Fruit fly (Drosophila melanogaster) whole organism, embryonic: ENCODE data around the gene CG16985.

Experiments
- ATbp ChIP-seq: fragments of 200-800 bp; sonication (Bioruptor generic); optimal IDR thresholded peaks from 2 replicates; lab custom pipeline; 2017; ENCODE audit warnings: missing biosample characterization, mild to moderate bottlenecking, missing genetic modification characterization, missing genetic modification reagents
- CG10366 ChIP-seq: fragments of 200-800 bp; sonication (Bioruptor generic); IDR thresholded peaks from 2 replicates; pipeline ENCODE4 v1.3.6; 2022; ENCODE audit warnings: missing biosample characterization, missing genetic modification characterization
- CG11456 ChIP-seq: fragments of 200-800 bp; sonication (Bioruptor generic); IDR thresholded peaks from 3 replicates; pipeline ENCODE4 v1.3.6; 2022; ENCODE audit warnings: missing biosample characterization, missing genetic modification characterization
- CG11504 ChIP-seq: fragments of 200-800 bp; sonication (Bioruptor generic); optimal IDR thresholded peaks from 3 replicates; lab custom pipeline; 2019; ENCODE audit warnings: missing biosample characterization, mild to moderate bottlenecking, missing genetic modification characterization, moderate library complexity
- CG12299 ChIP-seq: fragments of 200-800 bp; sonication (Bioruptor generic); optimal IDR thresholded peaks from 2 replicates; lab custom pipeline; 2018; ENCODE audit warnings: missing biosample characterization, mild to moderate bottlenecking, missing genetic modification characterization
- CG1233 ChIP-seq: fragments of 200-800 bp; sonication (Bioruptor generic); optimal IDR thresholded peaks from 4 replicates; lab custom pipeline; 2018; ENCODE audit warnings: missing biosample characterization, mild to moderate bottlenecking, missing genetic modification characterization
- CG15601 ChIP-seq: fragments of 200-800 bp; sonication (Bioruptor generic); optimal IDR thresholded peaks from 3 replicates; lab custom pipeline; 2019; ENCODE audit warnings: missing biosample characterization, mild to moderate bottlenecking, missing genetic modification characterization, moderate library complexity
- CG17186 ChIP-seq: fragments of 200-800 bp; sonication (Bioruptor generic); optimal IDR thresholded peaks from 3 replicates; lab custom pipeline; 2017; ENCODE audit warnings: missing biosample characterization, missing genetic modification reagents, missing genetic modification characterization
- CG31365 ChIP-seq: fragments of 200-800 bp; sonication (Bioruptor generic); optimal IDR thresholded peaks from 2 replicates; lab custom pipeline; 2018; ENCODE audit warnings: missing biosample characterization, mild to moderate bottlenecking, missing genetic modification characterization
- CG3281 ChIP-seq: fragments of 200-800 bp; sonication (Bioruptor generic); optimal IDR thresholded peaks from 3 replicates; lab custom pipeline; 2017; ENCODE audit warnings: missing biosample characterization, mild to moderate bottlenecking, missing genetic modification characterization
- CG4730 ChIP-seq: fragments of 200-800 bp; sonication (Bioruptor generic); IDR thresholded peaks from 2 replicates; pipeline ENCODE4 v1.3.6; 2022; ENCODE audit warnings: missing biosample characterization, missing genetic modification characterization
- CG6254 ChIP-seq: fragments of 200-800 bp; sonication (Bioruptor generic); optimal IDR thresholded peaks from 3 replicates; lab custom pipeline; 2017; ENCODE audit warnings: mild to moderate bottlenecking, missing biosample characterization, missing genetic modification reagents, missing genetic modification characterization
- CG6791 ChIP-seq: fragments of 200-800 bp; sonication (Bioruptor generic); IDR thresholded peaks from 3 replicates; pipeline ENCODE4 v1.3.6; 2022; ENCODE audit warnings: missing biosample characterization, missing genetic modification characterization; ENCODE audit not compliant: partially characterized antibody
- D ChIP-seq, 2 experiments: fragments of 200-800 bp in 1 of 2; fragments of >200 bp in 1 of 2; sonication (Bioruptor generic) in 1 of 2; optimal IDR thresholded peaks; 2 replicates in 1 of 2; 3 replicates in 1 of 2; lab custom pipeline; 2017; ENCODE audit warnings: mild to moderate bottlenecking in 1 of 2, missing biosample characterization in 1 of 2, missing genetic modification characterization in 1 of 2, missing genetic modification reagents in 1 of 2
- Dp ChIP-seq: fragments of 200-800 bp; sonication (Bioruptor generic); optimal IDR thresholded peaks from 2 replicates; lab custom pipeline; 2018; ENCODE audit warnings: missing biosample characterization, mild to moderate bottlenecking, missing genetic modification characterization, moderate library complexity
- Ets97D ChIP-seq: fragments of 200-800 bp; sonication (Bioruptor generic); optimal IDR thresholded peaks from 3 replicates; lab custom pipeline; 2016; ENCODE audit warnings: missing biosample characterization, missing genetic modification characterization
- HHEX ChIP-seq: fragments of 200-800 bp; sonication (Bioruptor generic); optimal IDR thresholded peaks from 3 replicates; lab custom pipeline; 2017; ENCODE audit warnings: missing biosample characterization, mild to moderate bottlenecking, missing genetic modification characterization, missing genetic modification reagents
- Hmx ChIP-seq: fragments of 200-800 bp; sonication (Bioruptor generic); optimal IDR thresholded peaks from 2 replicates; lab custom pipeline; 2016; ENCODE audit warnings: missing biosample characterization, missing genetic modification characterization
- Hr3 ChIP-seq: fragments of 200-800 bp; sonication (Bioruptor generic); optimal IDR thresholded peaks from 3 replicates; lab custom pipeline; 2016; ENCODE audit warnings: missing biosample characterization, missing genetic modification characterization
- Jarid2 ChIP-seq: fragments of 200-800 bp; sonication (Bioruptor generic); optimal IDR thresholded peaks from 3 replicates; lab custom pipeline; 2017; ENCODE audit warnings: mild to moderate bottlenecking, missing biosample characterization, missing genetic modification reagents, missing genetic modification characterization
- Lim3 ChIP-seq: fragments of 200-800 bp; sonication (Bioruptor generic); IDR thresholded peaks from 2 replicates; pipeline ENCODE4 v1.3.6; 2022; ENCODE audit warnings: missing biosample characterization, missing genetic modification characterization
- Nf-YB ChIP-seq: fragments of 200-800 bp; sonication (Bioruptor generic); optimal IDR thresholded peaks from 3 replicates; lab custom pipeline; 2019; ENCODE audit warnings: missing biosample characterization, mild to moderate bottlenecking, missing genetic modification characterization, moderate library complexity
- Opbp ChIP-seq: fragments of 200-800 bp; sonication (Bioruptor generic); IDR thresholded peaks from 3 replicates; pipeline ENCODE4 v1.3.6; 2022; ENCODE audit warnings: missing biosample characterization, missing genetic modification characterization; ENCODE audit not compliant: partially characterized antibody
- TFAM ChIP-seq: fragments of 200-800 bp; sonication (Bioruptor generic); optimal IDR thresholded peaks from 2 replicates; lab custom pipeline; 2017; ENCODE audit warnings: missing biosample characterization, missing genetic modification characterization, inconsistent platforms
- Tbp ChIP-seq: fragments of >200 bp; optimal IDR thresholded peaks from 2 replicates; lab custom pipeline; 2018; ENCODE audit warnings: missing biosample characterization, missing genetic modification characterization
- Trl ChIP-seq, 3 experiments: fragments of >200 bp in 2 of 3; fragments of 200-800 bp in 1 of 3; sonication (Bioruptor generic) in 1 of 3; optimal IDR thresholded peaks; 2 replicates in 1 of 3; 3 replicates in 2 of 3; lab custom pipeline; 2016 to 2017; ENCODE audit warnings: missing biosample characterization in 1 of 3, missing genetic modification characterization in 1 of 3
- abd-A ChIP-seq: fragments of 200-800 bp; sonication (Bioruptor generic); optimal IDR thresholded peaks from 3 replicates; lab custom pipeline; 2019; ENCODE audit warnings: missing biosample characterization, mild to moderate bottlenecking, missing genetic modification characterization, moderate library complexity
- aop ChIP-seq: fragments of 200-800 bp; sonication (Bioruptor generic); IDR thresholded peaks from 2 replicates; pipeline ENCODE4 v1.3.6; 2022; ENCODE audit warnings: missing biosample characterization, missing genetic modification characterization
- bbx ChIP-seq: fragments of 200-800 bp; sonication (Bioruptor generic); IDR thresholded peaks from 2 replicates; pipeline ENCODE4 v1.3.6; 2022; ENCODE audit warnings: missing biosample characterization, missing genetic modification characterization; ENCODE audit not compliant: partially characterized antibody
- dan ChIP-seq: fragments of 200-800 bp; sonication (Bioruptor generic); IDR thresholded peaks from 2 replicates; pipeline ENCODE4 v1.3.6; 2022; ENCODE audit warnings: missing biosample characterization, missing genetic modification characterization
- disco-r ChIP-seq: fragments of 200-800 bp; sonication (Bioruptor generic); optimal IDR thresholded peaks from 2 replicates; lab custom pipeline; 2016; ENCODE audit warnings: missing biosample characterization, missing genetic modification characterization
- fd102C ChIP-seq: fragments of 200-800 bp; sonication (Bioruptor generic); optimal IDR thresholded peaks from 2 replicates; lab custom pipeline; 2018; ENCODE audit warnings: missing biosample characterization, mild to moderate bottlenecking, missing genetic modification characterization, moderate library complexity
- gem ChIP-seq: fragments of 200-800 bp; sonication (Bioruptor generic); optimal IDR thresholded peaks from 2 replicates; lab custom pipeline; 2019; ENCODE audit warnings: missing biosample characterization, mild to moderate bottlenecking, missing genetic modification characterization, moderate library complexity
- gsb-n ChIP-seq: fragments of 200-800 bp; sonication (Bioruptor generic); optimal IDR thresholded peaks from 3 replicates; lab custom pipeline; 2018; ENCODE audit warnings: missing biosample characterization, mild to moderate bottlenecking, missing genetic modification characterization
- kay ChIP-seq: fragments of 200-800 bp; sonication (Bioruptor generic); optimal IDR thresholded peaks from 2 replicates; lab custom pipeline; 2016; ENCODE audit warnings: missing biosample characterization, missing genetic modification characterization
- lab ChIP-seq: fragments of 200-800 bp; sonication (Bioruptor generic); optimal IDR thresholded peaks from 3 replicates; lab custom pipeline; 2017; ENCODE audit warnings: missing biosample characterization, missing genetic modification characterization, mild to moderate bottlenecking, moderate library complexity, missing genetic modification reagents
- lilli ChIP-seq: fragments of 200-800 bp; sonication (Bioruptor generic); optimal IDR thresholded peaks from 3 replicates; lab custom pipeline; 2016; ENCODE audit warnings: missing biosample characterization, missing genetic modification characterization
- oc ChIP-seq: fragments of 200-800 bp; sonication (Bioruptor generic); optimal IDR thresholded peaks from 2 replicates; lab custom pipeline; 2018; ENCODE audit warnings: missing biosample characterization, mild to moderate bottlenecking, missing genetic modification characterization, moderate library complexity
- onecut ChIP-seq: fragments of 200-800 bp; sonication (Bioruptor generic); IDR thresholded peaks from 2 replicates; pipeline ENCODE4 v1.3.6; 2022; ENCODE audit warnings: missing biosample characterization, missing genetic modification characterization
- peb ChIP-seq: fragments of 200-800 bp; sonication (Bioruptor generic); IDR thresholded peaks from 2 replicates; pipeline ENCODE4 v1.3.6; 2022; ENCODE audit warnings: missing biosample characterization, missing genetic modification characterization
- pum ChIP-seq: fragments of 200-800 bp; sonication (Bioruptor generic); optimal IDR thresholded peaks from 2 replicates; lab custom pipeline; 2016; ENCODE audit warnings: missing biosample characterization, missing genetic modification characterization
- ro ChIP-seq: fragments of 200-800 bp; sonication (Bioruptor generic); IDR thresholded peaks from 2 replicates; pipeline ENCODE4 v1.3.6; 2022; ENCODE audit warnings: missing biosample characterization, missing genetic modification characterization
- sens ChIP-seq: fragments of 200-800 bp; sonication (Bioruptor generic); peaks from one replicate; lab custom pipeline; 2016; ENCODE audit warnings: missing biosample characterization, missing genetic modification characterization
- so ChIP-seq: fragments of 200-800 bp; sonication (Bioruptor generic); IDR thresholded peaks from 3 replicates; pipeline ENCODE4 v1.3.6; 2022; ENCODE audit warnings: missing biosample characterization, missing genetic modification characterization
- sr ChIP-seq: fragments of 200-800 bp; sonication (Bioruptor generic); IDR thresholded peaks from 3 replicates; pipeline ENCODE4 v1.3.6; 2022; ENCODE audit warnings: missing biosample characterization, missing genetic modification characterization
- trem ChIP-seq: fragments of 200-800 bp; optimal IDR thresholded peaks from 3 replicates; lab custom pipeline; 2019; ENCODE audit warnings: missing biosample characterization, mild to moderate bottlenecking, missing genetic modification characterization, moderate library complexity
- zfh1 ChIP-seq: fragments of 200-800 bp; sonication (Bioruptor generic); IDR thresholded peaks from 3 replicates; pipeline ENCODE4 v1.3.6; 2022; ENCODE audit warnings: missing biosample characterization, missing genetic modification characterization

The CG16985 gene

dm6 chr3L:2584119-2584805, 14.8 kb upstream of the CG16985 start (continued):
- TF ChIP-seq CG10366 (GFP tag; lab: Robert Waterston, UW) (peak; percentile 62), Lim3 (GFP tag; lab: Robert Waterston, UW) (peak; percentile 36; the same call in 1 of the 2 replicates), gsb-n (tag; lab: Kevin White, UChicago) (peak; percentile 67), onecut (peak; percentile 53), CG15601 (peak; percentile 83), CG4730 (GFP tag; lab: Robert Waterston, UW) (peak; percentile 48), sens (GFP tag; lab: Kevin White, UChicago) (peak; percentile 96), trem (tag; lab: Kevin White, UChicago) (peak; percentile 41), CG12299 (peak; percentile 65), aop (GFP tag; lab: Robert Waterston, UW) (no peak), Nf-YB (GFP tag; lab: Kevin White, UChicago) (peak; percentile 69), disco-r (GFP tag; lab: Kevin White, UChicago) (peak; percentile 76), CG6254 (peak; percentile 58), lab (GFP tag; lab: Kevin White, UChicago) (peak; percentile 87), sr (GFP tag; lab: Robert Waterston, UW) (peak; percentile 44; the same call in 2 of the 3 replicates), CG6791 (GFP tag; lab: Robert Waterston, UW) (0 out of 3 replicates have a peak, but pooled peaks have one; percentile 41), dan (GFP tag; lab: Robert Waterston, UW) (no peak), ro (0 out of 2 replicates have a peak, but pooled peaks have one; percentile 30), Hr3 (GFP tag; lab: Kevin White, UChicago) (peak; percentile 76), CG17186 (GFP tag; lab: Kevin White, UChicago) (peak; percentile 81), D (optimal IDR thresholded peaks at IDR 0.05; lab: Kevin White, UChicago) (no peak), D (GFP tag; optimal IDR thresholded peaks at IDR 0.05; lab: Kevin White, UChicago) (peak; percentile 3), Dp (no peak), gem (tag; lab: Kevin White, UChicago) (peak; percentile 91), CG11504 (tag; lab: Kevin White, UChicago) (peak; percentile 90), Tbp (GFP tag; lab: Kevin White, UChicago) (no peak), Trl (optimal IDR thresholded peaks at IDR 0.05; lab: Kevin White, UChicago) (peak in 1 of 2 experiments; percentile 19), Trl (GFP tag; optimal IDR thresholded peaks at IDR 0.05; lab: Kevin White, UChicago) (peak; percentile 50), abd-A (tag; lab: Kevin White, UChicago) (peak; percentile 77), CG3281 (peak; percentile 86), CG11456 (GFP tag; lab: Robert Waterston, UW) (0 out of 3 replicates have a peak, but pooled peaks have one; percentile 50), lilli (GFP tag; lab: Kevin White, UChicago) (peak; percentile 70), oc (tag; lab: Kevin White, UChicago) (peak; percentile 46), Hmx (no peak), TFAM (GFP tag; lab: Kevin White, UChicago) (peak; percentile 20), pum (GFP tag; lab: Kevin White, UChicago) (peak; percentile 69), so (GFP tag; lab: Robert Waterston, UW) (peak; percentile 41; the same call in 2 of the 3 replicates), HHEX (GFP tag; lab: Kevin White, UChicago) (peak; percentile 85), Opbp (GFP tag; lab: Robert Waterston, UW) (peak; percentile 45; the same call in 1 of the 3 replicates), Jarid2 (peak; percentile 74), CG1233 (GFP tag; lab: Kevin White, UChicago) (peak; percentile 78), CG31365 (tag; lab: Kevin White, UChicago) (peak; percentile 39), Ets97D (GFP tag; lab: Kevin White, UChicago) (peak; percentile 18), kay (peak; percentile 42), bbx (GFP tag; lab: Robert Waterston, UW) (peak; percentile 36; the same call in 1 of the 2 replicates), zfh1 (GFP tag; lab: Robert Waterston, UW) (peak; percentile 62; the same call in 2 of the 3 replicates), peb (GFP tag; lab: Robert Waterston, UW) (no peak), ATbp (GFP tag; lab: Kevin White, UChicago) (peak; percentile 86), fd102C (no peak)
